Fruit fly (Drosophila melanogaster): ENCODE data around the gene Srp68.

The Srp68 gene

dm6 chr3L:8966324-8967011, 8.4 kb upstream of the Srp68 start, which contains the start of the genes CG5653 and CG5021 (continued):
- TF ChIP-seq ATbp (GFP tag; optimal IDR thresholded peaks at IDR 0.05) (no peak), onecut (GFP tag; IDR thresholded peaks at IDR 0.05) (no peak), Med (GFP tag) (peak; percentile 24), slou (GFP tag; optimal IDR thresholded peaks at IDR 0.05) (no peak), trem (tag; optimal IDR thresholded peaks at IDR 0.05) (peak; percentile 98), CG6175 (GFP tag; IDR thresholded peaks at IDR 0.05) (no peak), Xrp1 (GFP tag; IDR thresholded peaks at IDR 0.05) (0 out of 2 replicates have a peak, but pooled peaks have one; percentile 8), vvl (GFP tag; IDR thresholded peaks at IDR 0.05) (no peak), Atf3 (GFP tag; optimal IDR thresholded peaks at IDR 0.05) (no peak), CG6683 (GFP tag; optimal IDR thresholded peaks at IDR 0.05) (no peak), Camta (GFP tag; optimal IDR thresholded peaks at IDR 0.05) (no peak), Dad (GFP tag; optimal IDR thresholded peaks at IDR 0.05) (no peak), hb (GFP tag; IDR thresholded peaks at IDR 0.05; ENCODE audit: partially characterized antibody) (peak; percentile 70; the same call in 2 of the 3 replicates), CG13287 (GFP tag; IDR thresholded peaks at IDR 0.05; ENCODE audit: partially characterized antibody) (peak; percentile 71), dm (GFP tag; optimal IDR thresholded peaks at IDR 0.05) (no peak), CG12659 (GFP tag; optimal IDR thresholded peaks at IDR 0.05) (peak; percentile 22), Hr51 (GFP tag; optimal IDR thresholded peaks at IDR 0.05) (no peak), wdn (GFP tag; IDR thresholded peaks at IDR 0.05) (no peak), CG13894 (tag; optimal IDR thresholded peaks at IDR 0.05) (no peak), Ravus (GFP tag; IDR thresholded peaks at IDR 0.05) (no peak), CG10959 (GFP tag; IDR thresholded peaks at IDR 0.05) (no peak), gfzf (GFP tag; optimal IDR thresholded peaks at IDR 0.05) (peak; percentile 27), Oli (tag; optimal IDR thresholded peaks at IDR 0.05) (no peak), CG4360 (GFP tag; IDR thresholded peaks at IDR 0.05) (peak; percentile 81), Dp (GFP tag; optimal IDR thresholded peaks at IDR 0.05) (peak; percentile 95), CkIIα-i1 (GFP tag; IDR thresholded peaks at IDR 0.05) (no peak), Optix (GFP tag; IDR thresholded peaks at IDR 0.05) (no peak), CG10366 (GFP tag; IDR thresholded peaks at IDR 0.05) (no peak), HLH4C (GFP tag; IDR thresholded peaks at IDR 0.05; ENCODE audit: partially characterized antibody) (peak; percentile 68; the same call in 2 of the 3 replicates), crc (GFP tag; optimal IDR thresholded peaks at IDR 0.05) (no peak), slp2 (GFP tag; optimal IDR thresholded peaks at IDR 0.05) (no peak), CG11723 (GFP tag; optimal IDR thresholded peaks at IDR 0.05) (no peak), Dip2 (GFP tag; IDR thresholded peaks at IDR 0.05) (no peak), Abd-B (GFP tag; optimal IDR thresholded peaks at IDR 0.05) (no peak), BEAF-32 (GFP tag; optimal IDR thresholded peaks at IDR 0.05) (peak; percentile 61), kah (GFP tag; optimal IDR thresholded peaks at IDR 0.05) (no peak), Hey (tag; optimal IDR thresholded peaks at IDR 0.05) (no peak), CG7928 (GFP tag; optimal IDR thresholded peaks at IDR 0.05) (peak; percentile 93), Chrac-16 (GFP tag; optimal IDR thresholded peaks at IDR 0.05) (no peak), bowl (GFP tag; IDR thresholded peaks at IDR 0.05) (no peak), CG10267 (tag; optimal IDR thresholded peaks at IDR 0.05) (no peak), Dfd (GFP tag; optimal IDR thresholded peaks at IDR 0.05) (no peak), CG34224 (GFP tag; IDR thresholded peaks at IDR 0.05; ENCODE audit: partially characterized antibody) (peak; percentile 66), z (GFP tag; IDR thresholded peaks at IDR 0.05) (no peak), CG3163 (GFP tag; optimal IDR thresholded peaks at IDR 0.05) (no peak), CHES-1-like (GFP tag; optimal IDR thresholded peaks at IDR 0.05) (no peak), Elba2 (GFP tag; optimal IDR thresholded peaks at IDR 0.05) (no peak), gem (tag; optimal IDR thresholded peaks at IDR 0.05) (no peak), Blimp-1 (GFP tag; optimal IDR thresholded peaks at IDR 0.05) (no peak), CG5245 (GFP tag; optimal IDR thresholded peaks at IDR 0.05) (no peak)
